Fruit fly (Drosophila melanogaster): ENCODE data around the gene Kdm2.

Kdm2 gene

DNA sequence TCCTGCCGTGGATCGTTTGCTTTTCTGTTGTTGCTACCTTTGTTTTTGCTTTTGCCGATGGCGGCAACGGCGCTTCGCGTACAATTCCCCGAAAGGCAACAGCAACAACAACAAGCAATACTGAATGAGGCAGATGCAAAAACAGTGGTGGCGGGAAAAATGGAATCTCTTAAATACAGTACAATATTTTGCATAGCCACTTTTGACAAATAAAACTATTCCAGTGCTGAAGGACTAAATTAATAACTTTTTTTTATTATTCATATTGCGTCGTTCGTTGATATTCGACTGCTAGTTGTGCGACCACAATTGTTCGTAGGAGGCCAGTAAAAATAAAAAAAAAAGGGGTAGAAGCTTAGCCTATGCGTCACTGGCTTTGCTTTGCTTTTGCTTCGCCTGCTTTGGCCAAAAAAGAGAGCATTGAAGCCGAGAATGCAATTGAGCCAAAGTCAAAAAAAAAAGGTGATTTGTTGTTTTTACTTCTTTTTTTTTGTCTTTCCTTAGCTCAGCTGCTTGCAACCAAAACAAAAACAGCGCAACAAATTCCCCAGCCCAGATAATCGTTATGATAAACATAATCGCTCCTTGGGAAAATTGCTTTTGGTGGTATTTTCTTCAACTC lies 20.4 kb upstream of the Kdm2 start (continued):
- peak; percentile 98 for TF ChIP-seq cyc (GFP tag; optimal IDR thresholded peaks at IDR 0.05)
- peak; percentile 94 for TF ChIP-seq Ets21C (GFP tag; optimal IDR thresholded peaks at IDR 0.05)
- TF ChIP-seq CG15336 (GFP tag; IDR thresholded peaks at IDR 0.05), result peak; percentile 99
- TF ChIP-seq achi (GFP tag; optimal IDR thresholded peaks at IDR 0.05), result peak; percentile 98
- peak; percentile 97 for TF ChIP-seq Hr39 (GFP tag; optimal IDR thresholded peaks at IDR 0.05)
- peak; percentile 98 for TF ChIP-seq CG8632 (GFP tag; optimal IDR thresholded peaks at IDR 0.05)
- peak; percentile 98 for TF ChIP-seq Met (GFP tag; optimal IDR thresholded peaks at IDR 0.05)
- peak; percentile 93 for TF ChIP-seq Hr38 (GFP tag; optimal IDR thresholded peaks at IDR 0.05)
- TF ChIP-seq Lpt (GFP tag; optimal IDR thresholded peaks at IDR 0.05), result peak; percentile 99
- TF ChIP-seq OdsH (GFP tag; optimal IDR thresholded peaks at IDR 0.05), result peak; percentile 99
- TF ChIP-seq CG34406 (GFP tag; optimal IDR thresholded peaks at IDR 0.05), result peak; percentile 97
- peak; percentile 97 for TF ChIP-seq CG11294 (GFP tag; IDR thresholded peaks at IDR 0.05)
- peak; percentile 100 for TF ChIP-seq CG8119 (GFP tag; IDR thresholded peaks at IDR 0.05)
- peak; percentile 97 for TF ChIP-seq lz (GFP tag; optimal IDR thresholded peaks at IDR 0.05)
- TF ChIP-seq Eip93F (GFP tag; optimal IDR thresholded peaks at IDR 0.05), result peak; percentile 94
- peak; percentile 100 for TF ChIP-seq CG32006 (GFP tag; optimal IDR thresholded peaks at IDR 0.05)
- TF ChIP-seq Gug (GFP tag; IDR thresholded peaks at IDR 0.05), result peak; percentile 98
- TF ChIP-seq CG31627 (GFP tag; optimal IDR thresholded peaks at IDR 0.05), result peak; percentile 97
- TF ChIP-seq CG6163 (GFP tag; IDR thresholded peaks at IDR 0.05), result peak; percentile 99
- TF ChIP-seq net (GFP tag; optimal IDR thresholded peaks at IDR 0.05), result peak; percentile 99
- TF ChIP-seq Sox102F (GFP tag; optimal IDR thresholded peaks at IDR 0.05), result peak; percentile 98
- peak; percentile 97 for TF ChIP-seq vri (GFP tag; optimal IDR thresholded peaks at IDR 0.05)
- TF ChIP-seq CG11762 (GFP tag; optimal IDR thresholded peaks at IDR 0.05; ENCODE audit: insufficient read depth), result peak; percentile 98
- TF ChIP-seq Hr4 (GFP tag; optimal IDR thresholded peaks at IDR 0.05), result peak; percentile 99
- TF ChIP-seq CG9139 (GFP tag; optimal IDR thresholded peaks at IDR 0.05), result peak; percentile 97
- TF ChIP-seq CG3032 (tag; optimal IDR thresholded peaks at IDR 0.05), result peak; percentile 98
- peak; percentile 98 to 99 for TF ChIP-seq ss (GFP tag; optimal IDR thresholded peaks at IDR 0.05)
- peak; percentile 98 for TF ChIP-seq CG4318 (GFP tag; optimal IDR thresholded peaks at IDR 0.05)
- TF ChIP-seq eg (GFP tag; IDR thresholded peaks at IDR 0.05), result peak; percentile 99

DNA sequence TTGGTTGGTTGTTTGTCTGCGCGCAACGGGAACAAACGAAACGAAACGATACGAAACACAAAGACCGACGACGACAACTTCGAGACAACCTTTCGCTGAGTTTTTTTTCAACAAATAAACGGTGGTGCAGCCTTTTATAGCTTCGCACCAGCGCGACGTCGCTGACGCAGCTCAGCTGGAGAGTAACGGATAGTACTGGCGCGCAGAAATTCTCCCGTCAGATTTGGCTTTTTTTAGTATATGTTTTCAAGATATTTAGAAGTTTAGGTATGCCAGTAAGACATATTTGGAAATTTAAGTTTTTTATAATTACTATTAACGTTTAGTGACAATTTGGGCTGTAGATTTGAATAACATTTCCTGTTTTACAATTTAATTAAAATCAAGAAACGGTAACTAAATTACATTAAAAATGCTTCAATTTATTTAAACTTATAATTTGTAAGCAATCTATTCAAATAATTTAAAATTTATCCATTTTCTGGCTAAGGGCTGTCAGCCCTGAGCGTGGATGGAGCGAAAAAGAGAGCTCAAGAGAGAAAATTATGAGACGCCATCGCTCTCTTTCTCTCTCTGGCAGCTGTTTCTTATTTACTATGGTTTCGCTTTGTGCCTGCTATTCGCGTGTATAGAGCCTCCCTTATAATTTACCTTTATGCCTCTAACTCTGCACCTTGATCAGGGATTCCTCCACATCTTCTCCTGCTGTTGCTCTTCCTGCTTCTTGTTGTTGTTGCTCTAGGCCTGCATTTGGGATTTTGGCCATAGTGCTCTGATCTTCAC lies 18.5 kb upstream of the Kdm2 start:
- TF ChIP-seq Eip75B (GFP tag; optimal IDR thresholded peaks at IDR 0.05) (peak; percentile 84), pdm3 (GFP tag; optimal IDR thresholded peaks at IDR 0.05) (peak; percentile 81), CG9139 (GFP tag; optimal IDR thresholded peaks at IDR 0.05) (peak; percentile 78), CG3919 (GFP tag; optimal IDR thresholded peaks at IDR 0.05) (peak; percentile 78), CG6854 (GFP tag; optimal IDR thresholded peaks at IDR 0.05) (peak; percentile 65), CG34406 (GFP tag; optimal IDR thresholded peaks at IDR 0.05) (peak; percentile 88), fd59A (GFP tag; optimal IDR thresholded peaks at IDR 0.05) (peak; percentile 81), Lpt (GFP tag; optimal IDR thresholded peaks at IDR 0.05) (peak; percentile 76), acj6 (GFP tag; optimal IDR thresholded peaks at IDR 0.05) (peak; percentile 81), cyc (GFP tag; optimal IDR thresholded peaks at IDR 0.05) (peak; percentile 58), CG6163 (GFP tag; IDR thresholded peaks at IDR 0.05) (peak; percentile 70; the same call in 2 of the 3 replicates), CG11294 (GFP tag; IDR thresholded peaks at IDR 0.05) (peak; percentile 50; the same call in 1 of the 2 replicates), dsx (GFP tag; optimal IDR thresholded peaks at IDR 0.05; ENCODE audit: poor library complexity, severe bottlenecking) (peak; percentile 83), eg (GFP tag; IDR thresholded peaks at IDR 0.05) (peak; percentile 77; the same call in 2 of the 3 replicates), CG6792 (GFP tag; optimal IDR thresholded peaks at IDR 0.05) (peak; percentile 74), CG3032 (tag; optimal IDR thresholded peaks at IDR 0.05) (peak; percentile 91), CG11762 (GFP tag; optimal IDR thresholded peaks at IDR 0.05; ENCODE audit: insufficient read depth) (peak; percentile 70), CG8319 (GFP tag; optimal IDR thresholded peaks at IDR 0.05) (peak; percentile 50), Gug (GFP tag; IDR thresholded peaks at IDR 0.05) (peak; percentile 49), CG10631 (GFP tag; optimal IDR thresholded peaks at IDR 0.05) (peak; percentile 77), ss (GFP tag; optimal IDR thresholded peaks at IDR 0.05) (peak; percentile 80 to 87), CG31627 (GFP tag; optimal IDR thresholded peaks at IDR 0.05) (peak; percentile 62), Smox (GFP tag; optimal IDR thresholded peaks at IDR 0.05) (peak; percentile 84), lz (GFP tag; optimal IDR thresholded peaks at IDR 0.05) (peak; percentile 84), achi (GFP tag; optimal IDR thresholded peaks at IDR 0.05) (peak; percentile 84), OdsH (GFP tag; optimal IDR thresholded peaks at IDR 0.05) (peak; percentile 78), dac (GFP tag; optimal IDR thresholded peaks at IDR 0.05) (peak; percentile 69), Sox15 (GFP tag; optimal IDR thresholded peaks at IDR 0.05) (peak; percentile 52), Sox14 (GFP tag; optimal IDR thresholded peaks at IDR 0.05) (peak; percentile 82), CG8632 (GFP tag; optimal IDR thresholded peaks at IDR 0.05) (peak; percentile 86), Eip93F (GFP tag; optimal IDR thresholded peaks at IDR 0.05) (peak; percentile 69), vri (GFP tag; optimal IDR thresholded peaks at IDR 0.05) (peak; percentile 63), Hr38 (GFP tag; optimal IDR thresholded peaks at IDR 0.05) (no peak), CG16779 (tag; optimal IDR thresholded peaks at IDR 0.05) (peak; percentile 82)
